Fruit fly (Drosophila melanogaster): ENCODE results near the gene CG12065.

The CG12065 gene

dm6 chrX:8542728-8543127 lies 31.4 kb upstream of the CG12065 start (continued):
- TF ChIP-seq ase (GFP tag; IDR thresholded peaks at IDR 0.05) (0 out of 3 replicates have a peak, but pooled peaks have one; percentile 42), CG17186 (GFP tag; optimal IDR thresholded peaks at IDR 0.05) (no peak), chinmo (GFP tag; IDR thresholded peaks at IDR 0.05; ENCODE audit: partially characterized antibody) (no peak), CG12391 (tag; optimal IDR thresholded peaks at IDR 0.05) (peak; percentile 33), danr (GFP tag; IDR thresholded peaks at IDR 0.05) (no peak), fd96Cb (tag; optimal IDR thresholded peaks at IDR 0.05) (peak; percentile 18), pnt (GFP tag; optimal IDR thresholded peaks at IDR 0.05) (peak; percentile 21), hkb (optimal IDR thresholded peaks at IDR 0.05) (no peak), hkb (GFP tag; IDR thresholded peaks at IDR 0.05) (peak; percentile 58), CG10979 (tag; optimal IDR thresholded peaks at IDR 0.05) (peak; percentile 22), Doc2 (GFP tag; IDR thresholded peaks at IDR 0.05) (no peak), ab (GFP tag; optimal IDR thresholded peaks at IDR 0.05) (no peak), esg (GFP tag; conservative IDR thresholded peaks at IDR 0.05) (peak; percentile 54; the same call in 1 of the 2 replicates), dimm (GFP tag; IDR thresholded peaks at IDR 0.05) (0 out of 2 replicates have a peak, but pooled peaks have one; percentile 10), Dbx (GFP tag; IDR thresholded peaks at IDR 0.05) (0 out of 3 replicates have a peak, but pooled peaks have one; percentile 32), Usf (GFP tag; optimal IDR thresholded peaks at IDR 0.05) (no peak), cwo (GFP tag; optimal IDR thresholded peaks at IDR 0.05) (peak; percentile 14), az2 (GFP tag; optimal IDR thresholded peaks at IDR 0.05) (peak; percentile 15), CG1602 (GFP tag; optimal IDR thresholded peaks at IDR 0.05) (peak; percentile 3), CG3163 (GFP tag; optimal IDR thresholded peaks at IDR 0.05) (no peak), row (GFP tag; IDR thresholded peaks at IDR 0.05) (peak; percentile 67), zf30C (GFP tag; optimal IDR thresholded peaks at IDR 0.05) (no peak), CG14441 (GFP tag; IDR thresholded peaks at IDR 0.05) (peak; percentile 44; the same call in 1 of the 2 replicates), D19B (GFP tag; optimal IDR thresholded peaks at IDR 0.05) (peak; percentile 82), Ets97D (GFP tag; optimal IDR thresholded peaks at IDR 0.05) (no peak), CG4404 (GFP tag; IDR thresholded peaks at IDR 0.05) (no peak), CG2712 (tag; optimal IDR thresholded peaks at IDR 0.05) (peak; percentile 46), CG14965 (GFP tag; optimal IDR thresholded peaks at IDR 0.05; ENCODE audit: borderline replicate concordance) (no peak), HLH3B (GFP tag; IDR thresholded peaks at IDR 0.05) (peak; percentile 63), sens (GFP tag) (peak; percentile 59), Mrtf (GFP tag; IDR thresholded peaks at IDR 0.05) (0 out of 3 replicates have a peak, but pooled peaks have one; percentile 16)

- TF ChIP-seq CG8089 (GFP tag; optimal IDR thresholded peaks at IDR 0.05): no peak
- TF ChIP-seq CG17328 (GFP tag; IDR thresholded peaks at IDR 0.05): no peak
- TF ChIP-seq klu (GFP tag; IDR thresholded peaks at IDR 0.05): no peak
- TF ChIP-seq MTF-1 (GFP tag; optimal IDR thresholded peaks at IDR 0.05; ENCODE audit: borderline replicate concordance): no peak
- TF ChIP-seq CG13287 (GFP tag; IDR thresholded peaks at IDR 0.05; ENCODE audit: partially characterized antibody): peak; percentile 34
- TF ChIP-seq Hand (GFP tag; optimal IDR thresholded peaks at IDR 0.05): no peak
- TF ChIP-seq CG2116 (GFP tag; optimal IDR thresholded peaks at IDR 0.05): peak; percentile 11
- TF ChIP-seq Scr (GFP tag; IDR thresholded peaks at IDR 0.05; ENCODE audit: partially characterized antibody): peak; percentile 27
- TF ChIP-seq B-H2 (GFP tag; optimal IDR thresholded peaks at IDR 0.05): no peak
- 0 out of 3 replicates have a peak, but pooled peaks have one; percentile 52 for TF ChIP-seq hb (GFP tag; IDR thresholded peaks at IDR 0.05; ENCODE audit: partially characterized antibody)
- no peak for TF ChIP-seq unpg (GFP tag; optimal IDR thresholded peaks at IDR 0.05)
- TF ChIP-seq BEAF-32 (GFP tag; optimal IDR thresholded peaks at IDR 0.05): peak; percentile 20
- no peak for TF ChIP-seq CG9609 (GFP tag; optimal IDR thresholded peaks at IDR 0.05)
- TF ChIP-seq Hey (tag; optimal IDR thresholded peaks at IDR 0.05): no peak
- TF ChIP-seq Doc3 (GFP tag; IDR thresholded peaks at IDR 0.05; ENCODE audit: partially characterized antibody): 0 out of 3 replicates have a peak, but pooled peaks have one; percentile 39
- TF ChIP-seq CG34422 (GFP tag; IDR thresholded peaks at IDR 0.05): no peak
- peak; percentile 65 for TF ChIP-seq CG6791 (GFP tag; IDR thresholded peaks at IDR 0.05; ENCODE audit: partially characterized antibody)
- peak; percentile 92 for TF ChIP-seq CG4360 (GFP tag; IDR thresholded peaks at IDR 0.05)
- TF ChIP-seq CG16813 (GFP tag; IDR thresholded peaks at IDR 0.05; ENCODE audit: partially characterized antibody): peak; percentile 52
- no peak for TF ChIP-seq usp (GFP tag; optimal IDR thresholded peaks at IDR 0.05)
- TF ChIP-seq CG14441 (GFP tag; IDR thresholded peaks at IDR 0.05): no peak
- TF ChIP-seq bbx (GFP tag; IDR thresholded peaks at IDR 0.05; ENCODE audit: partially characterized antibody): 0 out of 2 replicates have a peak, but pooled peaks have one; percentile 37
These were observed 19.8 kb upstream of the CG12065 start for dm6 chrX:8554303-8554702.

Data from whole organism, embryonic.